Fruit fly (Drosophila melanogaster): ENCODE measurements around the gene RYa-R.
A peak's percentile ranks its signal among the peaks of the same experiment; 100 is the strongest.

Gene RYa-R

dm6 chr3R:26953478-26953874 is 43.3 kb upstream of the RYa-R start (continued):
- TF ChIP-seq CG6792 (GFP tag; optimal IDR thresholded peaks at IDR 0.05) (peak; percentile 81), OdsH (GFP tag; optimal IDR thresholded peaks at IDR 0.05) (peak; percentile 97), CG6276 (GFP tag; optimal IDR thresholded peaks at IDR 0.05) (peak; percentile 89), Lpt (GFP tag; optimal IDR thresholded peaks at IDR 0.05) (peak; percentile 89), CG34406 (GFP tag; optimal IDR thresholded peaks at IDR 0.05) (peak; percentile 65), spab (GFP tag; optimal IDR thresholded peaks at IDR 0.05) (peak; percentile 77), cyc (GFP tag; optimal IDR thresholded peaks at IDR 0.05) (peak; percentile 73), Blimp-1 (GFP tag; optimal IDR thresholded peaks at IDR 0.05) (no peak), Hr39 (GFP tag; optimal IDR thresholded peaks at IDR 0.05) (peak; percentile 75), svp (GFP tag) (peak; percentile 84), Sox15 (GFP tag; optimal IDR thresholded peaks at IDR 0.05) (peak; percentile 88), CG6163 (GFP tag; IDR thresholded peaks at IDR 0.05) (peak; percentile 87), salr (GFP tag; optimal IDR thresholded peaks at IDR 0.05) (peak; percentile 93 to 97), esn (GFP tag; optimal IDR thresholded peaks at IDR 0.05) (peak; percentile 53), Ets21C (GFP tag; optimal IDR thresholded peaks at IDR 0.05) (peak; percentile 48), Met (GFP tag; optimal IDR thresholded peaks at IDR 0.05) (peak; percentile 20), Eip93F (GFP tag; optimal IDR thresholded peaks at IDR 0.05) (no peak), dsx (GFP tag; optimal IDR thresholded peaks at IDR 0.05; ENCODE audit: poor library complexity, severe bottlenecking) (peak; percentile 86), CG9139 (GFP tag; optimal IDR thresholded peaks at IDR 0.05) (peak; percentile 28), CG8632 (GFP tag; optimal IDR thresholded peaks at IDR 0.05) (peak; percentile 78), CG15336 (GFP tag; IDR thresholded peaks at IDR 0.05) (peak; percentile 96), CG6854 (GFP tag; optimal IDR thresholded peaks at IDR 0.05) (no peak), ss (GFP tag; optimal IDR thresholded peaks at IDR 0.05) (peak in 1 of 2 experiments; percentile 68)

- TF ChIP-seq Sox102F (GFP tag; optimal IDR thresholded peaks at IDR 0.05) (peak; percentile 91), CG10669 (GFP tag; optimal IDR thresholded peaks at IDR 0.05) (peak; percentile 93), CG6276 (GFP tag; optimal IDR thresholded peaks at IDR 0.05) (peak; percentile 92), pdm3 (GFP tag; optimal IDR thresholded peaks at IDR 0.05) (peak; percentile 76), Sox14 (GFP tag; optimal IDR thresholded peaks at IDR 0.05) (peak; percentile 72), eg (GFP tag; IDR thresholded peaks at IDR 0.05) (peak; percentile 98), CG8319 (GFP tag; optimal IDR thresholded peaks at IDR 0.05) (peak; percentile 76), Ets21C (GFP tag; optimal IDR thresholded peaks at IDR 0.05) (peak; percentile 40), dsx (GFP tag; optimal IDR thresholded peaks at IDR 0.05; ENCODE audit: poor library complexity, severe bottlenecking) (peak; percentile 95), CG32006 (GFP tag; optimal IDR thresholded peaks at IDR 0.05) (peak; percentile 90), acj6 (GFP tag; optimal IDR thresholded peaks at IDR 0.05) (peak; percentile 89), Smox (GFP tag; optimal IDR thresholded peaks at IDR 0.05) (peak; percentile 75), CG6808 (GFP tag; optimal IDR thresholded peaks at IDR 0.05) (peak; percentile 81), fkh (GFP tag; optimal IDR thresholded peaks at IDR 0.05) (peak; percentile 73), lz (GFP tag; optimal IDR thresholded peaks at IDR 0.05) (peak; percentile 55), CG4318 (GFP tag; optimal IDR thresholded peaks at IDR 0.05) (peak; percentile 75), topi (GFP tag; optimal IDR thresholded peaks at IDR 0.05) (peak; percentile 77), Ets96B (tag; optimal IDR thresholded peaks at IDR 0.05) (peak; percentile 97), CG1621 (tag; optimal IDR thresholded peaks at IDR 0.05) (peak; percentile 85), CG8119 (GFP tag; IDR thresholded peaks at IDR 0.05) (peak; percentile 98), Blimp-1 (GFP tag; optimal IDR thresholded peaks at IDR 0.05) (peak; percentile 77), CG11902 (GFP tag; optimal IDR thresholded peaks at IDR 0.05) (peak; percentile 87), spab (GFP tag; optimal IDR thresholded peaks at IDR 0.05) (peak; percentile 89), Hr39 (GFP tag; optimal IDR thresholded peaks at IDR 0.05) (peak; percentile 68), CG3032 (tag; optimal IDR thresholded peaks at IDR 0.05) (peak; percentile 95), CG11294 (GFP tag; IDR thresholded peaks at IDR 0.05) (peak; percentile 83), fd59A (GFP tag; optimal IDR thresholded peaks at IDR 0.05) (peak; percentile 74), vri (GFP tag; optimal IDR thresholded peaks at IDR 0.05) (peak; percentile 76), CG10631 (GFP tag; optimal IDR thresholded peaks at IDR 0.05) (peak; percentile 90), CG31627 (GFP tag; optimal IDR thresholded peaks at IDR 0.05) (peak; percentile 63), CG8632 (GFP tag; optimal IDR thresholded peaks at IDR 0.05) (peak; percentile 96), CG11762 (GFP tag; optimal IDR thresholded peaks at IDR 0.05; ENCODE audit: insufficient read depth) (peak; percentile 78)
Measured at dm6 chr3R:26954020-26954672, 42.6 kb upstream of the RYa-R start.
